Fruit fly (Drosophila melanogaster) whole organism, embryonic: ENCODE results near the gene CG31265.
A peak's percentile ranks its signal among the peaks of the same experiment; 100 is the strongest.

Experiments used
- CG10321 ChIP-seq: fragments of 200-800 bp; sonication (Bioruptor generic); IDR thresholded peaks from 2 replicates; pipeline ENCODE4 v1.3.6; 2022; ENCODE audit warnings: missing biosample characterization, missing genetic modification characterization
- CG15479 ChIP-seq: fragments of 200-800 bp; sonication (Bioruptor generic); optimal IDR thresholded peaks from 3 replicates; lab custom pipeline; 2019; ENCODE audit warnings: missing biosample characterization, mild to moderate bottlenecking, missing genetic modification characterization, moderate library complexity
- CG17568 ChIP-seq: fragments of 200-800 bp; sonication (Bioruptor generic); optimal IDR thresholded peaks from 2 replicates; lab custom pipeline; 2018; ENCODE audit warnings: missing biosample characterization, mild to moderate bottlenecking, missing genetic modification characterization, moderate library complexity
- CG17829 ChIP-seq: fragments of 200-800 bp; optimal IDR thresholded peaks from 2 replicates; lab custom pipeline; 2019; ENCODE audit warnings: missing biosample characterization, mild to moderate bottlenecking, missing genetic modification characterization, moderate library complexity
- CG18599 ChIP-seq: fragments of 200-800 bp; sonication (Bioruptor generic); optimal IDR thresholded peaks from 3 replicates; lab custom pipeline; 2017; ENCODE audit warnings: missing biosample characterization, missing genetic modification characterization, mild to moderate bottlenecking, moderate library complexity, missing genetic modification reagents
- CG2120 ChIP-seq: fragments of 200-800 bp; sonication (Bioruptor generic); optimal IDR thresholded peaks from 3 replicates; lab custom pipeline; 2016; ENCODE audit warnings: missing biosample characterization, missing genetic modification characterization
- CG32532 ChIP-seq: fragments of 200-800 bp; sonication (Bioruptor generic); IDR thresholded peaks from 2 replicates; pipeline ENCODE4 v1.3.6; 2022; ENCODE audit warnings: missing biosample characterization, missing genetic modification characterization
- CG34376 ChIP-seq: fragments of 200-800 bp; sonication (Bioruptor generic); optimal IDR thresholded peaks from 2 replicates; lab custom pipeline; 2018; ENCODE audit warnings: missing biosample characterization, mild to moderate bottlenecking, missing genetic modification characterization
- CG4328 ChIP-seq: fragments of 200-800 bp; sonication (Bioruptor generic); optimal IDR thresholded peaks from 3 replicates; lab custom pipeline; 2017; ENCODE audit warnings: missing biosample characterization, missing genetic modification reagents, missing genetic modification characterization
- CG5180 ChIP-seq: fragments of 200-800 bp; sonication (Bioruptor generic); optimal IDR thresholded peaks from 3 replicates; lab custom pipeline; 2017; ENCODE audit warnings: missing biosample characterization, missing genetic modification characterization, mild to moderate bottlenecking, moderate library complexity, missing genetic modification reagents
- CG6765 ChIP-seq: fragments of 200-800 bp; sonication (Bioruptor generic); optimal IDR thresholded peaks from 3 replicates; lab custom pipeline; 2017; ENCODE audit warnings: missing biosample characterization, mild to moderate bottlenecking, missing genetic modification characterization
- CG7357 ChIP-seq: fragments of 200-800 bp; sonication (Bioruptor generic); IDR thresholded peaks from 3 replicates; pipeline ENCODE4 v1.3.6; 2022; ENCODE audit warnings: missing biosample characterization, missing genetic modification characterization
- CG9609 ChIP-seq: fragments of 200-800 bp; sonication (Bioruptor generic); optimal IDR thresholded peaks from 3 replicates; lab custom pipeline; 2016; ENCODE audit warnings: missing biosample characterization, missing genetic modification characterization
- Camta ChIP-seq: fragments of 200-800 bp; sonication (Bioruptor generic); optimal IDR thresholded peaks from 2 replicates; lab custom pipeline; 2016; ENCODE audit warnings: missing biosample characterization, missing genetic modification characterization
- D19B ChIP-seq: fragments of 200-800 bp; sonication (Bioruptor generic); optimal IDR thresholded peaks from 2 replicates; lab custom pipeline; 2017; ENCODE audit warnings: missing biosample characterization, mild to moderate bottlenecking, missing genetic modification characterization
- Deaf1 ChIP-seq: fragments of 200-800 bp; optimal IDR thresholded peaks from 3 replicates; lab custom pipeline; 2019; ENCODE audit warnings: missing biosample characterization, mild to moderate bottlenecking, missing genetic modification characterization, moderate library complexity
- HLHmδ ChIP-seq: fragments of 200-800 bp; sonication (Bioruptor generic); optimal IDR thresholded peaks from 2 replicates; lab custom pipeline; 2018; ENCODE audit warnings: missing biosample characterization, mild to moderate bottlenecking, missing genetic modification characterization, moderate library complexity
- Hey ChIP-seq: fragments of 200-800 bp; sonication (Bioruptor generic); optimal IDR thresholded peaks from 3 replicates; lab custom pipeline; 2018; ENCODE audit warnings: missing biosample characterization, mild to moderate bottlenecking, missing genetic modification characterization
- HmgD ChIP-seq: fragments of 200-800 bp; sonication (Bioruptor generic); optimal IDR thresholded peaks from 3 replicates; lab custom pipeline; 2016; ENCODE audit warnings: missing biosample characterization, missing genetic modification characterization
- HmgZ ChIP-seq: fragments of 200-800 bp; sonication (Bioruptor generic); optimal IDR thresholded peaks from 2 replicates; lab custom pipeline; 2018; ENCODE audit warnings: missing biosample characterization, mild to moderate bottlenecking, missing genetic modification characterization
- Mad ChIP-seq: fragments of 200-800 bp; sonication (Bioruptor generic); optimal IDR thresholded peaks from 2 replicates; lab custom pipeline; 2016; ENCODE audit warnings: missing biosample characterization, missing genetic modification characterization
- Pdp1 ChIP-seq, 2 experiments: fragments of 200-800 bp; sonication (Bioruptor generic); optimal IDR thresholded peaks; 3 replicates each; lab custom pipeline; 2016; ENCODE audit warnings: missing biosample characterization in 2 of 2, missing genetic modification characterization in 2 of 2, mild to moderate bottlenecking in 1 of 2, moderate library complexity in 1 of 2
- TFAM ChIP-seq: fragments of 200-800 bp; sonication (Bioruptor generic); optimal IDR thresholded peaks from 2 replicates; lab custom pipeline; 2017; ENCODE audit warnings: missing biosample characterization, missing genetic modification characterization, inconsistent platforms
- Taf1 ChIP-seq: fragments of 200-800 bp; sonication (Bioruptor generic); IDR thresholded peaks from 2 replicates; pipeline ENCODE4 v1.3.6; 2022; ENCODE audit warnings: missing biosample characterization, missing genetic modification characterization
- ap ChIP-seq: fragments of 200-800 bp; sonication (Bioruptor generic); IDR thresholded peaks from 2 replicates; pipeline ENCODE4 v1.3.6; 2022; ENCODE audit warnings: missing biosample characterization, missing genetic modification characterization
- bowl ChIP-seq: fragments of 200-800 bp; sonication (Bioruptor generic); IDR thresholded peaks from 2 replicates; pipeline ENCODE4 v1.3.6; 2022; ENCODE audit warnings: missing biosample characterization, missing genetic modification characterization
- cwo ChIP-seq: fragments of 200-800 bp; sonication (Bioruptor generic); optimal IDR thresholded peaks from 3 replicates; lab custom pipeline; 2017; ENCODE audit warnings: missing biosample characterization, missing genetic modification characterization, mild to moderate bottlenecking, moderate library complexity, missing genetic modification reagents
- exex ChIP-seq: fragments of 200-800 bp; sonication (Bioruptor generic); optimal IDR thresholded peaks from 4 replicates; lab custom pipeline; 2018; ENCODE audit warnings: missing biosample characterization, mild to moderate bottlenecking, missing genetic modification characterization, moderate library complexity
- inv ChIP-seq: fragments of 200-800 bp; sonication (Bioruptor generic); IDR thresholded peaks from 2 replicates; pipeline ENCODE4 v1.3.6; 2022; ENCODE audit warnings: missing biosample characterization, missing genetic modification characterization; ENCODE audit not compliant: partially characterized antibody
- ranshi ChIP-seq: fragments of 200-800 bp; sonication (Bioruptor generic); IDR thresholded peaks from 2 replicates; pipeline ENCODE4 v1.3.6; 2022; ENCODE audit warnings: missing biosample characterization, missing genetic modification characterization
- sd ChIP-seq: fragments of 200-800 bp; sonication (Bioruptor generic); optimal IDR thresholded peaks from 3 replicates; lab custom pipeline; 2018; ENCODE audit warnings: missing biosample characterization, mild to moderate bottlenecking, missing genetic modification characterization, moderate library complexity
- shn ChIP-seq: fragments of 200-800 bp; sonication (Bioruptor generic); optimal IDR thresholded peaks from 3 replicates; lab custom pipeline; 2016; ENCODE audit warnings: missing biosample characterization, missing genetic modification characterization
- sr ChIP-seq: fragments of 200-800 bp; sonication (Bioruptor generic); IDR thresholded peaks from 3 replicates; pipeline ENCODE4 v1.3.6; 2022; ENCODE audit warnings: missing biosample characterization, missing genetic modification characterization
- tna ChIP-seq: fragments of 200-800 bp; sonication (Bioruptor generic); IDR thresholded peaks from 2 replicates; pipeline ENCODE4 v1.3.6; 2022; ENCODE audit warnings: missing biosample characterization, missing genetic modification characterization; ENCODE audit not compliant: partially characterized antibody
- vnd ChIP-seq: fragments of 200-800 bp; sonication (Bioruptor generic); IDR thresholded peaks from 3 replicates; pipeline ENCODE4 v1.3.6; 2022; ENCODE audit warnings: missing biosample characterization, missing genetic modification characterization; ENCODE audit not compliant: partially characterized antibody

CG31265 gene

DNA sequence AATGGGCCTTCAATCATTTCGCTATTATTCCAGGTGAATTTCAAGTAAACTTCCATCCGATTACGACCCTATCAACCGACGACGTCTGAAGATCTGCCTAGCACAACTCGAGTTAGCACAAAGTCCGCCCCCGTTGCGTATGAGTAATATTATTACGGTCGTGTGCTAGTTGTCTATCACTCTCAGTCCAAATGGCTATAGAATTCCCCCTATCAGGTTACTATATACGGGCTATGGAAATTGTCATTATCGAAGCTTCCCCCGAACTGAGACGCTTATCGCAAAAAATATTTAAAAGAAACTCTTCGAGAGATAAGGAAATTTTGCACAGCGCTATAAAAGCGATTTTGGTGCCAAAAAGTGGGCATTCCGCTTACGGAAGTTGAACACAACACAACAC lies 7.7 kb downstream of the CG31265 start, which contains the start of gene CG5246 (continued):
- TF ChIP-seq shn (GFP tag; lab: Kevin White, UChicago) (no peak), CG17568 (GFP tag; lab: Kevin White, UChicago) (no peak), CG15479 (no peak), Camta (GFP tag; lab: Kevin White, UChicago) (no peak), Hey (tag; lab: Kevin White, UChicago) (peak; percentile 23)
- TF ChIP-seq, all 482 proteins: peak for 4

DNA sequence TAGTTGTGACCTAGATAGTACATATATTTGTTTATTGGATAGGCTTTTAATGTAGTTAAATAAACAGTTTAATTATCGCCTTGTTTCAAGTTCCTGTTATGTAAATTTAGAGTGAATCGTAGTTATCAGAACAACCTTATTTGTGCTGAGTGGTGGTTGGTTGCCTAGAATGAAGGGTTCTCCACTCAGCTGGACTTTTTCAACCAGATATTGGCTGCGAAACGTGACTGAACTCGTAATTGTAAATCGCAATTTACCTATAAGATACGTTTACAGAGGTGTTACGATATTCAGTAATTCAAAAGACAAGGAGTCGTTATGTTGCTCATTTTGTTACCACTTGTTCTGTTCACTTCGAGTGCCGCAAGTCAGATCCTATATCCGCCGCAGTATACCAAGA lies 9.6 kb downstream of the CG31265 start, which contains the start of gene CG5255:
Gene CG5255 (plus strand): TSS at position 301 of the 400 bp plus-strand sequence.
- no peak for TF ChIP-seq CG5180
- no peak for TF ChIP-seq inv (GFP tag; lab: Robert Waterston, UW)
- TF ChIP-seq vnd = no peak
- no peak for TF ChIP-seq TFAM

DNA sequence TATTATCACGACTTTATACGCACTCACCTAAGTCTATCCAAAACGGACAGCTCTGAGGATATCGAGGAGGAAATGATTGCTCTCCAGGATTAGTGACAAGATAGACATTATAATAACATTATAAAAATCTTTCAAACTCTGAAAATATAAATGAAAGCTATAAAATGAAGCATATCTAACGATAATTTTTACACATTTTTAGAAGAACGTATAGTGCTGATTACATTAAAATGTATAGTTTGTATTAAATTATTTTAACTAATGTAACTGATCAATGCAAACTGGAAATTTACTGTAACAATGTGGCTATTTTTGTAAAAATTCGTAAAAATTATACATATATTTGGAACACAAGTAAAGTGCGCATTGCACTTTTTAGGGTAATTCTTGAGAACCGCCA lies 10.7 kb downstream of the CG31265 start, which contains the start of gene CG5265:
Gene CG5265 (plus strand): TSS at position 301 of the 400 bp plus-strand sequence.
- TF ChIP-seq CG10321 (no peak), Mad (GFP tag; lab: Kevin White, UChicago) (no peak), Deaf1 (no peak)

DNA sequence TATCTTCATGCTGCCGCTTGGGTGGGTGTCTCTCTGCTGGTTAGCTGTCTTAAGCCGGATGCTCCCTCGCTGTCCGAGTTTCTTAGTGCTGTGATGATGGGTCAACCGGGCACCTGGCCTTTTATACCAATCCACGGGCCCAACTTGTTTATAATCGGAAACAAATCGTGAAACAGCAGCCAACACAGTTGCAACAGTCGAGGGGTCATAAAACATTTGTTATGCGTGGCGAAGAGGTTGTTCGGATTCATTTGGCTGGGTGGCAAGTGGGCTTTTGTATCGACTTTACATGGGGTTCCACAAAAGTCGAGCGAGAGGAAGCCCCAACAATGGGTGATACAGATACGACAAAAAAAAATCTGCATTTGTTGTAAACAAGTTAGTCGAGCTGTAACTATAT lies 14.3 kb downstream of the CG31265 start, which contains the start of gene TwdlW:
Gene TwdlW (minus strand): TSS at position 101 of the 400 bp plus-strand sequence.
- TF ChIP-seq bowl (0 out of 2 replicates have a peak, but pooled peaks have one; percentile 8), inv (GFP tag; lab: Robert Waterston, UW) (no peak), tna (GFP tag; lab: Robert Waterston, UW) (no peak), sr (0 out of 3 replicates have a peak, but pooled peaks have one; percentile 29)
- TF ChIP-seq, all 482 proteins: peak for 2

DNA sequence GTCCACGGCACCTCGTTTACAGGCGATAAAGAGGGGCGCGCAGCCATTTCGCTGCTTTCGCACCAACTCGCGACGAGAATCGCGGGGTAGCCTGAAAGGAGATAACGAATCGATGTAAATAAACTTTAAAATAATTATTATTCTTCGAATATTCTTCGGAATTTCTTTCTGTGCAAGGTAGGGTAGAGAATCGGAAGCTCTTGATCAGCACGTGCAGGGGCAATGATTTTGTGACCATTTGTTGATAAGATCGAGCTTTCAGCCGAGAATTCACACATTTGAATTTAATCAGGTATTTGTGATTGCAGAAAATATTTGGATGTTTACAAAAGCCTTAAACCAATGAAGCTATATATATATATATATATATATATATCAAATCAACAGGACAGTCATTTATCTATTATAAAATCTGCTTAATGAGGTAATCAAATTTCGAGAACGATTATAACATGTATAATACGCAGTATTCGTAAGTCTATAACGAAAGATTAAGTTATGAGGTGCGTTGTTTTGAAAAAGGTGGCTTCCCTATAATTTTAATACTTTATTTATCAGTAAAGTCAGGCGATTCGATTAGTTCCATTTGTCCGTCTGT lies 19.7 kb downstream of the CG31265 start:
- TF ChIP-seq HLHmδ (no peak), HmgD (GFP tag; lab: Kevin White, UChicago) (no peak), CG6765 (GFP tag; lab: Kevin White, UChicago) (no peak), D19B (GFP tag; lab: Kevin White, UChicago) (peak; percentile 85), sd (tag; lab: Kevin White, UChicago) (no peak), CG18599 (GFP tag; lab: Kevin White, UChicago) (peak; percentile 30), CG7357 (no peak), Pdp1 (GFP tag; optimal IDR thresholded peaks at IDR 0.05; lab: Kevin White, UChicago) (no peak), ranshi (GFP tag; lab: Robert Waterston, UW) (no peak), Taf1 (no peak), CG32532 (GFP tag; lab: Robert Waterston, UW) (peak; percentile 32; the same call in 1 of the 2 replicates), ap (GFP tag; lab: Robert Waterston, UW) (no peak), cwo (GFP tag; lab: Kevin White, UChicago) (peak; percentile 94), HmgZ (tag; lab: Kevin White, UChicago) (no peak), CG34376 (peak; percentile 14), CG4328 (GFP tag; lab: Kevin White, UChicago) (no peak), exex (tag; lab: Kevin White, UChicago) (peak; percentile 47), CG17829 (tag; lab: Kevin White, UChicago) (no peak), CG2120 (GFP tag; lab: Kevin White, UChicago) (peak; percentile 10), CG9609 (no peak)
